Worm (Caenorhabditis elegans): ENCODE results near the gene ZC239.3.
"Not testable (repeated sequence)": the region's sequence is repeated elsewhere in the genome, so short reads cannot be mapped to it uniquely, and the experiment has no call there.

ce11 chrII:3191544-3191943 lies 24.3 kb upstream of the ZC239.3 start, which contains the start of gene Y27F2A.9:
- not testable (repeated sequence) for TF ChIP-seq Y48G9A.11 (GFP tag; IDR thresholded peaks at IDR 0.05); snpc-4 (tag; optimal IDR thresholded peaks at IDR 0.05); nhr-237 (tag; optimal IDR thresholded peaks at IDR 0.05); daf-19 (GFP tag; conservative IDR thresholded peaks at IDR 0.05); unc-62 (GFP tag; optimal IDR thresholded peaks at IDR 0.05 in 1 of 2); unc-62 (tag; optimal IDR thresholded peaks at IDR 0.05); ZK546.5 (tag; optimal IDR thresholded peaks at IDR 0.05); aly-2 (tag; optimal IDR thresholded peaks at IDR 0.05); Y105C5A.15 (GFP tag; IDR thresholded peaks at IDR 0.05); saeg-2 (GFP tag; IDR thresholded peaks at IDR 0.05); nhr-11 (tag; optimal IDR thresholded peaks at IDR 0.05); vab-7 (GFP tag; IDR thresholded peaks at IDR 0.05); unc-39 (tag; optimal IDR thresholded peaks at IDR 0.05); nhr-10 (tag; optimal IDR thresholded peaks at IDR 0.05)

Data from whole organism, L4 larva.